Fruit fly (Drosophila melanogaster) whole organism: ENCODE results near the gene LeuRS.

ENCODE experiments used
- CG8478 ChIP-seq: fragments of >200 bp; optimal IDR thresholded peaks from 2 replicates; lab custom pipeline; 2018; ENCODE audit warnings: inconsistent platforms
- Dll ChIP-seq: fragments of >200 bp; optimal IDR thresholded peaks from 2 replicates; lab custom pipeline; 2017
- EcR ChIP-seq, 2 experiments: fragments of >200 bp; optimal IDR thresholded peaks; 2 replicates each; lab custom pipeline; 2017; ENCODE audit warnings: missing biosample characterization in 2 of 2, missing genetic modification characterization in 2 of 2, missing genetic modification reagents in 2 of 2
- pan ChIP-seq: fragments of >200 bp; optimal IDR thresholded peaks from 2 replicates; lab custom pipeline; 2017
- psq ChIP-seq: fragments of >200 bp; optimal IDR thresholded peaks from 2 replicates; lab custom pipeline; 2017
- usp ChIP-seq: fragments of >200 bp; optimal IDR thresholded peaks from 2 replicates; lab custom pipeline; 2017; ENCODE audit warnings: missing biosample characterization, missing genetic modification characterization, mixed read lengths

LeuRS gene

DNA sequence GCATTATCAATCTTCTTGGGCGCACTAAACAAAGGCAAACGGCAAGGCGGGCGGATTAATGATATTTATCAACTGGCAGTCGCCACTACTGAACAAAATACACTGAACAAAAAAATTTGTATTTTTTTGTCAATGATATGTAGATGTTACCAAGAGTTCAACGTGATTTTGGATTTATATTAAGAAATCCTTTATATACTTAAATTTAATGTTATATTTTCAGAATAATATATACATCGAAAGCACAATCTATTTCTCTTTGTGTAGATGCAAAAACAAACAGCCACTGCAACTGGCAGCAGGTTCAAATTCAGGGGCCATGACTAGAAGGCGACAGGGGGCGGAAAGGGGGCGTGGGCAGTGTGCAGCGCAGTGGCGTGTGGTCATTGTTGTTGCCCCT lies 31.7 kb downstream of the LeuRS start:
- TF ChIP-seq Dll (lab: Kevin White, UChicago) (no peak), psq (no peak), CG8478 (lab: Kevin White, UChicago) (no peak), pan (lab: Kevin White, UChicago) (no peak), usp (GFP tag; lab: Kevin White, UChicago) (no peak), EcR (GFP tag; optimal IDR thresholded peaks at IDR 0.05; lab: Kevin White, UChicago) (no peak)

DNA sequence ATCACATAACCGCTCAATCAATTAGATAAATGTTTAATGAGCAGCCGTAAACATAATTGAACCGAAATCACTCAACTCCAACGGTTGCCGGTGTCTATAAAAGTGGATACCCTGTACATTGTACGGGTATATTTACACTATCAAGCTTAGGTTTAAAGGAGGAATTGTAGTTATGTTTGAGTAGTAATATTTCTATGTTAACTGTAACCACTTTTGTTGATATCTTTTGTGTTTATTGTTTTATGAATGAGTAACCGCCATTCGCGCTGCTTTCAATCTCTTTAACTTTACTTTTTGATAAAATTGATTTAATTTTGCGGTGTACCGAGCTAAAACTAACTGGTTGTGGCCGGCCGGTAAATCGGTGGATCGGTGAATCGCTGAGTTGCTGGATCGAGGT lies 32.4 kb downstream of the LeuRS start:
- TF ChIP-seq pan (lab: Kevin White, UChicago) (no peak), EcR (GFP tag; optimal IDR thresholded peaks at IDR 0.05; lab: Kevin White, UChicago) (no peak), psq (no peak), usp (GFP tag; lab: Kevin White, UChicago) (no peak), Dll (lab: Kevin White, UChicago) (no peak), CG8478 (lab: Kevin White, UChicago) (no peak)

DNA sequence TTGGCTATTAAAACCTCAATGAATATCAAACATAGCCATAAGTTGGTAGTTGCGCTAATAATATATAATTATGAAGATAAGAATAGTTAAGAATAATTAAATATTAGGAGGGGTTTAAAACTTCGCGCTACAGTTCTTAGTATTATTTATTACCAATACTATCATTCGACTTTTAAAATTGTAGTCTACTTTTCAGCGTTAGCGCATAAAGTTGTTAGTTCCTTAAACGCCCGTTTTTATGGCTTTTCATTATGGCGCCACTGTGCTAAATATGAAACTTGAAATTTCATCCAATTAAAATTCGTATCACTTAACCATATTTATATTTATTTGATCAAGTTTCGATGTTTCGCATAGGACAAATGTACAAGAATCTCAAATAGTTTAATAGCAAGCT lies 34.0 kb downstream of the LeuRS start:
- TF ChIP-seq pan (lab: Kevin White, UChicago), result no peak
- no peak for TF ChIP-seq psq
- no peak for TF ChIP-seq Dll (lab: Kevin White, UChicago)
- TF ChIP-seq CG8478 (lab: Kevin White, UChicago), result no peak
- no peak for TF ChIP-seq usp (GFP tag; lab: Kevin White, UChicago)
- TF ChIP-seq EcR (GFP tag; optimal IDR thresholded peaks at IDR 0.05; lab: Kevin White, UChicago), result no peak

DNA sequence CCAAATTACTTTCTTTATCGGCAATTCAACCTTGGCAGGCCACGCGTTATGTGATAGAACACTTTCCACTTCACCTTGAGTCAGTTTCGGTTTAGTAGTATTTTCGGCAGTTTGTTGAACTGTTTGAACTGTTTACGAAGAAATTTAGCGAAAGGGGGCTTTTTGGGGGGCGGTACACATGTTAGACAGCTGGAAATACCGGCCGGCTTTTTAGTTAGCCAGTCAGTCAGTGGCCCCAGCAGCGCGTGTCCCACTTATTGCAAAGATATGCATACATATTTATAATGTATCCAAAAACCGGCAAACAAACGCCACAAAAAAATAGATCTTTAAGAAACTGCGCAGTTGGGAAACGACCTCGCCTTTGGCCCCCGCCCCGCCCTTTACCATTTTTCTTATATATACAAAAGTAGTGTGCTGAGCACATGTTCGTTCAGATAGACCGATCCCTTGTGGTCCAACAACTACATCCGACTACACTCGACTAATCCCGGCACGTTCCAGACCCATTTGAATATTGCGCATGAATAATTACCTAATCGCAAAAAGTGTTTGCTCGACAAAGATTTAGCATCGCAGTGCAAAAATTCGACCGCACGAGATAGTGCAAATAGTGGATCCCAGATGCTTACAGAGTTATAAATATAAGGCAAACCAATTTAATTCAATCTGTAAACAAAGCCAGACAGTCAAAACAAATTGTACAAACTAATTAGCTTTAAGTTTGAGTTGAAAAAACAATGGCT lies 34.6 kb downstream of the LeuRS start:
- no peak for TF ChIP-seq Dll (lab: Kevin White, UChicago)
- TF ChIP-seq pan (lab: Kevin White, UChicago), result no peak
- no peak for TF ChIP-seq usp (GFP tag; lab: Kevin White, UChicago)
- TF ChIP-seq psq, result no peak
- no peak for TF ChIP-seq CG8478 (lab: Kevin White, UChicago)
- no peak for TF ChIP-seq EcR (GFP tag; optimal IDR thresholded peaks at IDR 0.05; lab: Kevin White, UChicago)

DNA sequence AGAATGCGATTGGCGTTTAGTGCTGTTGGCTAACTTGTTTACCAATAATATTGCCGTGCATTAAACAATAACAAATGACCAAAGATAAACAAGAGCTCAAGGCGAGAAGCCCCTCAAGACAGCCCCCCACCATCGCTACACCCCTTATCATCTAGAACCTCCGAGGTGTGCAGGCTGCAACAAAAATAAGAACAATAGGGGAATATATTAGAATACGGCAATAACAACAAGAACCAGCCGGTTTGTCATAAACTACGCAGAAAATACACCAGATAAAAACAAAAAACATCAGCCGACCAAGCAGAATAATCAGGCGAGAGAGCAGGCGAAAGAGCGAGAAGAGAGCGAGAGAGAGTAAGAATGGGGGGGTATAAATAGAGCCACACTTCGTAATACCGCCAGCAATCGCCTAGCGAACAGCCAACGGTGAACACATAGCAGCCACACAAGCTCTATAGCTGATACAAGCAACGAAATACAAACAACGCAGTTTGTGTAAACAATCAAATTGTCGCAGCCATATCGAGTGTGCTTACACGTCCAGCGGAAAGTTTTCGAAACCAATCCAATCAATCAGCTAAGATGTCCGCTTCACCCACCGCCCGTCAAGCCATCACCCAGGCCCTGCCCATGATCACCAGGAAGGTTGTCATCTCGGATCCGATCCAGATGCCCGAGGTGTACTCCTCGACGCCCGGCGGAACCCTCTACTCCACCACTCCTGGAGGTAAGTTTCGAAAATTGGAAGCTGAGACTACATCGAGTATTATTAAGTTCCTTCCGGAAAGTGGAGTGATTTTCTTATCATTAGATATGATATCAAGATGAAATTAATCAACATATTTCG lies 36.2 kb downstream of the LeuRS start, which contains the start of gene Thor:
Gene Thor (plus strand): TSS at position 401 of the 847 bp plus-strand sequence.
- TF ChIP-seq Dll (lab: Kevin White, UChicago) (peak; percentile 75), psq (no peak)

DNA sequence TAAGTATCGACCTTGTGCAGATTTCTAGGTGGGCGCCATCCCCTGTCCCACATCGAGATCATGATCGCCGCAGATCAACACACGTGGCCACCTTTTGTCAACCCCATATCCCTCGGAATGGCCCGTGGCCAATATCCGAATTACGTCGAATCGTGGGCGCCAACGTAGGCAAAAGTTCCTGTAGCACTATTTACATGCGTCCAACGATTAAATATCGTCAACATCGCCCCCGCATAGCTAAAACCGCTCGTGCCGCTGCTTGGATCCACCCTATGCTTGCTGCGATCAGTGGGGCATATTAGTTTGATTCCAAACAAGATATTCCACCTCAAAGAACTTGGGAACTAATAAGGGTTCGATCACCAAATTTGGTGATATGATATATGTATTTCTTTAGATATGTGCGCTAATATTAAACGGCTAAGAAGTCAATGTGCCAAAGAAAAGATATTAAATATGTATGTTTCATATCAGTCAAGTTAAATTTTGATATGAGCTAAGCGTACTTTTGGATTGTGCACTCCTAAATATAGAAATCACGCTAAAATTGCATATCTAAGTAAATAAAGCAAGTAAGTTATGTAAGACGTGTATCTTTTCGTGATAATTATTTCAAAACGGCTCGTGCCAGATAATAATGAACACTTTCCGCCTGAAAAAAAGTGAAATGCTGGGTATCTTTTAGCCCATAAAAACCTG lies 37.2 kb downstream of the LeuRS start:
- peak; percentile 85 for TF ChIP-seq pan (lab: Kevin White, UChicago)
- TF ChIP-seq EcR (GFP tag; optimal IDR thresholded peaks at IDR 0.05; lab: Kevin White, UChicago), result no peak

DNA sequence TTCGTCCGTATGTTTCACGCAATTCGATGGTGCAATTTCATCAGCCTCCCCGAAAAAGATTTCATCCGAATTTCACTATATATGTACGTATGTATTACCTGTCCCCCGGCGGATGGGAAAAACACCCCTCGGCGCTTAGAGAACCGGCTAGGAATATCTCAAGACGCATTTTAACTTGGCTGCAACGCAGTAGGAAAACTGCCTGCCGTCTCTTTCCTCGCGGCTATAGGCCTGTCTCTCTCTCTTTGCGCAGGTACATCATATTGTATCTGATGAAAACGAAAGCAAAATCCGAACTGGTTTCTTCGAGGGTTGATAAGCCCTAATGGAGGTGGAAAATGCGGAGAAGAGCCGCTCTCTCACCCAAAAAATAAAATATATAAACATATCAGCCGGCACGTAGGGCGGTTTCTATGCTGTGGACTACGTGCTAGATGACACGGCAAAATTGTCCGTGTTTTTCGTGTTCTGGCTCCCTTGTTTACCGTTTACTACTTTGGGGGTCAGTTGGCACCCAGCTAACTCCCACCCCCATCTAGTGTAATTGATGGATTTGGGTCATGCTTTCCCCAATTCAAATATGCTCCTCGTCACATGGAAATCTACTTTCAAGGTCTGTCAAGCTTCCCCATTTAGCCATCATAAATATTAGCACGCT lies 37.9 kb downstream of the LeuRS start:
- TF ChIP-seq usp (GFP tag; lab: Kevin White, UChicago), result no peak

DNA sequence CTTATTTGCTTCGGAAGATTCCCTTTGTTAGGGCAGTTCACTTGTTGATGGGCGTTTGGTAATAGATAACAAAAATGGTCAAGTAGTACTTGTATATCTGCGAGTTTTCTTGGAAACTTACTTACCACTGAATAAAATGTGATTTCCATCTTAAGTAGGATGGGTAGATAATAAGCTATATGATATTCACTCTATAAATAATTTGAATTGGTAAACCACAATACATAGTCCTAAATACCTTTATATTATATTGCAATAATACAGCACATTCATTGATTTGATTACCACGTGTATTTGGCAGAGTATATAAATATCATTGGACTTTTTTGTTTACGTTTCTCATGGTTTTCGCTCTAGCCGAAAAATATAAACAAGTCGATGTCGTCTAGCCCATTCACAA lies 38.5 kb downstream of the LeuRS start:
- TF ChIP-seq pan (lab: Kevin White, UChicago) (no peak), psq (no peak), usp (GFP tag; lab: Kevin White, UChicago) (no peak), Dll (lab: Kevin White, UChicago) (no peak), EcR (GFP tag; optimal IDR thresholded peaks at IDR 0.05; lab: Kevin White, UChicago) (no peak), CG8478 (lab: Kevin White, UChicago) (no peak)

DNA sequence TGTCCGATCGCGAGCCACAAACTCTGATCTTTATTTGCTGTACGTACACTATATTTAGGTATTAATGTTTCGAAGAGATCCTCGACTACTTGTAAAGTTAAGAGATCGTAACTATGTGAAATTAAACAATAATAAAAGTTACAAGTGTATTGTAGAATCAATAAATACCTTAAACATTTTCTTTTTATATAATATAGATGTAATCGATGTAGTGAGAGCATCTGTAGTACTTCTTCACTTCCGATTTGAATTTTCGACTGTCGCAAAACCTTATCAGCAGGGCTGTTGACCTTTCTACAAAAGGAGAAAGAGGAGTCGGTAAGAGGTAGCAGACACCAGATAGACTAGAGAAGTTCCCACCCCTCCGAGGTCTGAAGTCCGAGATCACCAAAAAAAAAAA lies 39.3 kb downstream of the LeuRS start:
- TF ChIP-seq psq (no peak), pan (lab: Kevin White, UChicago) (no peak), CG8478 (lab: Kevin White, UChicago) (no peak), EcR (GFP tag; optimal IDR thresholded peaks at IDR 0.05; lab: Kevin White, UChicago) (no peak), usp (GFP tag; lab: Kevin White, UChicago) (no peak), Dll (lab: Kevin White, UChicago) (no peak)

DNA sequence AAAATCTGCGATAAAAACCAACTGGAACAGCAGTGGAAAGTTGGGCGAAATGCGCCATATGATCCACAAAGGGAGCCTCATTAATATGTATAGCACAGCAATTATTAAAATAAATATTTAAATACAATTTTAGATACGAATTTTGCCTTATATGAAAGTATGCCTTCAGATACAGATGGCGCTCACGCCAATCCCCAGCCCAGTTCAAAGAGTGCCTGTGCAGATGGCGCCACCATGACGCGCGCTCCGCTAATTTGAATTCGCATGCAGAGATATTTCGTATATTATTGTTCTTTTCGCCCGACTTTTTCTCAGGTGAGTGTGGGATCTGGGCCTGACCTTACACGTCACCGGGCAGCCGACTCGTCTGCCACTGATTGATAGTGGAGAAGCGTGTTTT lies 42.2 kb downstream of the LeuRS start, which contains the start of gene Pgant4:
Gene Pgant4 (plus strand): TSS at position 362 of the 400 bp plus-strand sequence.
- no peak for TF ChIP-seq Dll (lab: Kevin White, UChicago)
- TF ChIP-seq usp (GFP tag; lab: Kevin White, UChicago), result no peak
- TF ChIP-seq pan (lab: Kevin White, UChicago), result no peak
- TF ChIP-seq EcR (GFP tag; optimal IDR thresholded peaks at IDR 0.05; lab: Kevin White, UChicago), result no peak
- no peak for TF ChIP-seq psq
- TF ChIP-seq CG8478 (lab: Kevin White, UChicago), result no peak

DNA sequence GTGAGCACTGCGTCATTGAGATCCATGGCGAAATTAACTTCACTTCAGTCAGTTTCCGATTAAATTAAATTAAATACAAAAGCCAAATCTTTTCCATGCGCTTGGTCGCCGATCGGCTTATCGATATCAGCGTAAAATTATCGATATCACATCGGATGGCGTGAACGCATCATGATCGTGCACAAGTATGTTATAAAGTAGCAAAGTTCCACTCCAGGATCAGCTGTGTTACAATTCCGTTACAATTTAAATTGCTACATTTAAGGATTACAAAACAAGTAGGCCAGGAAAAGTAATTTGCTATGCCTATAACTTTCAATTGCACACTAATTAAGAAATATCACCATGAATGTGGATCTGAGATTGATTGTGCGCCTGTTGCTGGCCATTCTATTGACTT lies 44.6 kb downstream of the LeuRS start, which contains the start of the genes Pif1 and CG31776:
Gene Pif1 (minus strand): TSS at position 136 of the 400 bp plus-strand sequence.
Gene CG31776 (plus strand): TSS at position 314 of the 400 bp plus-strand sequence.
- no peak for TF ChIP-seq psq
- no peak for TF ChIP-seq usp (GFP tag; lab: Kevin White, UChicago)
- no peak for TF ChIP-seq CG8478 (lab: Kevin White, UChicago)
- TF ChIP-seq pan (lab: Kevin White, UChicago), result no peak
- no peak for TF ChIP-seq EcR (GFP tag; optimal IDR thresholded peaks at IDR 0.05; lab: Kevin White, UChicago)
- TF ChIP-seq Dll (lab: Kevin White, UChicago), result no peak
